Fruit fly (Drosophila melanogaster) whole organism, embryonic: ENCODE results near the gene CG8149.

Experiments used
- Ada2b ChIP-seq: fragments of 200-800 bp; sonication (Bioruptor generic); IDR thresholded peaks from 2 replicates; pipeline ENCODE4 v1.3.6; 2022; ENCODE audit warnings: missing biosample characterization, missing genetic modification characterization
- B-H1 ChIP-seq: fragments of 200-800 bp; sonication (Bioruptor generic); IDR thresholded peaks from 3 replicates; pipeline ENCODE4 v1.3.6; 2022; ENCODE audit warnings: missing biosample characterization, missing genetic modification characterization
- Blimp-1 ChIP-seq: fragments of 200-800 bp; sonication (Bioruptor generic); optimal IDR thresholded peaks from 3 replicates; lab custom pipeline; 2018; ENCODE audit warnings: missing biosample characterization, missing genetic modification characterization, mild to moderate bottlenecking, moderate library complexity, missing genetic modification reagents
- CG10147 ChIP-seq: fragments of 200-800 bp; sonication (Bioruptor generic); optimal IDR thresholded peaks from 2 replicates; lab custom pipeline; 2019; ENCODE audit warnings: missing biosample characterization, mild to moderate bottlenecking, missing genetic modification characterization, moderate library complexity
- CG10267 ChIP-seq: fragments of 200-800 bp; sonication (Bioruptor generic); optimal IDR thresholded peaks from 2 replicates; lab custom pipeline; 2018; ENCODE audit warnings: missing biosample characterization, mild to moderate bottlenecking, missing genetic modification characterization, moderate library complexity
- CG10654 ChIP-seq: fragments of 200-800 bp; sonication (Bioruptor generic); optimal IDR thresholded peaks from 2 replicates; lab custom pipeline; 2016; ENCODE audit warnings: missing biosample characterization, missing genetic modification characterization
- CG10959 ChIP-seq: fragments of 200-800 bp; sonication (Bioruptor generic); IDR thresholded peaks from 2 replicates; pipeline ENCODE4 v1.3.6; 2022; ENCODE audit warnings: missing biosample characterization, missing genetic modification characterization
- CG11085 ChIP-seq: fragments of 200-800 bp; sonication (Bioruptor generic); IDR thresholded peaks from 2 replicates; pipeline ENCODE4 v1.3.6; 2022; ENCODE audit warnings: missing biosample characterization, missing genetic modification characterization
- CG12219 ChIP-seq: fragments of 200-800 bp; sonication (Bioruptor generic); optimal IDR thresholded peaks from 3 replicates; lab custom pipeline; 2018; ENCODE audit warnings: missing biosample characterization, mild to moderate bottlenecking, missing genetic modification characterization
- CG13894 ChIP-seq: fragments of 200-800 bp; sonication (Bioruptor generic); optimal IDR thresholded peaks from 3 replicates; lab custom pipeline; 2018; ENCODE audit warnings: missing biosample characterization, mild to moderate bottlenecking, missing genetic modification characterization, moderate library complexity
- CG14050 ChIP-seq: fragments of 200-800 bp; sonication (Bioruptor generic); IDR thresholded peaks from 3 replicates; pipeline ENCODE4 v1.3.6; 2022; ENCODE audit warnings: missing biosample characterization, missing genetic modification characterization
- CG1529 ChIP-seq: fragments of 200-800 bp; sonication (Bioruptor generic); optimal IDR thresholded peaks from 3 replicates; lab custom pipeline; 2018; ENCODE audit warnings: missing biosample characterization, missing genetic modification characterization
- CG15696 ChIP-seq: fragments of 200-800 bp; sonication (Bioruptor generic); optimal IDR thresholded peaks from 2 replicates; lab custom pipeline; 2019; ENCODE audit warnings: missing biosample characterization, mild to moderate bottlenecking, missing genetic modification characterization, moderate library complexity
- CG1602 ChIP-seq: fragments of 200-800 bp; sonication (Bioruptor generic); optimal IDR thresholded peaks from 3 replicates; lab custom pipeline; 2016; ENCODE audit warnings: missing biosample characterization, missing genetic modification characterization
- CG1603 ChIP-seq: fragments of 200-800 bp; sonication (Bioruptor generic); optimal IDR thresholded peaks from 2 replicates; lab custom pipeline; 2019; ENCODE audit warnings: missing biosample characterization, mild to moderate bottlenecking, missing genetic modification characterization, moderate library complexity
- CG16815 ChIP-seq: fragments of 200-800 bp; sonication (Bioruptor generic); optimal IDR thresholded peaks from 3 replicates; lab custom pipeline; 2017; ENCODE audit warnings: missing biosample characterization, mild to moderate bottlenecking, missing genetic modification characterization
- CG17568 ChIP-seq: fragments of 200-800 bp; sonication (Bioruptor generic); optimal IDR thresholded peaks from 2 replicates; lab custom pipeline; 2018; ENCODE audit warnings: missing biosample characterization, mild to moderate bottlenecking, missing genetic modification characterization, moderate library complexity
- CG17912 ChIP-seq: fragments of 200-800 bp; sonication (Bioruptor generic); optimal IDR thresholded peaks from 2 replicates; lab custom pipeline; 2018; ENCODE audit warnings: missing biosample characterization, mild to moderate bottlenecking, missing genetic modification characterization
- CG33557 ChIP-seq: fragments of 200-800 bp; sonication (Bioruptor generic); optimal IDR thresholded peaks from 2 replicates; lab custom pipeline; 2019; ENCODE audit warnings: missing biosample characterization, mild to moderate bottlenecking, missing genetic modification characterization, moderate library complexity
- CG4707 ChIP-seq: fragments of 200-800 bp; sonication (Bioruptor generic); optimal IDR thresholded peaks from 2 replicates; lab custom pipeline; 2018; ENCODE audit warnings: missing biosample characterization, mild to moderate bottlenecking, missing genetic modification characterization, moderate library complexity
- CG6683 ChIP-seq: fragments of 200-800 bp; sonication (Bioruptor generic); optimal IDR thresholded peaks from 2 replicates; lab custom pipeline; 2017; ENCODE audit warnings: missing biosample characterization, mild to moderate bottlenecking, missing genetic modification characterization, missing genetic modification reagents
- CG9437 ChIP-seq: fragments of 200-800 bp; sonication (Bioruptor generic); optimal IDR thresholded peaks from 2 replicates; lab custom pipeline; 2018; ENCODE audit warnings: missing biosample characterization, mild to moderate bottlenecking, missing genetic modification characterization
- HHEX ChIP-seq: fragments of 200-800 bp; sonication (Bioruptor generic); optimal IDR thresholded peaks from 3 replicates; lab custom pipeline; 2017; ENCODE audit warnings: missing biosample characterization, mild to moderate bottlenecking, missing genetic modification characterization, missing genetic modification reagents
- Hand ChIP-seq: fragments of 200-800 bp; sonication (Bioruptor generic); optimal IDR thresholded peaks from 2 replicates; lab custom pipeline; 2017; ENCODE audit warnings: mild to moderate bottlenecking, missing biosample characterization, missing genetic modification reagents, missing genetic modification characterization
- Hmr ChIP-seq: fragments of 200-800 bp; sonication (Bioruptor generic); optimal IDR thresholded peaks from 3 replicates; lab custom pipeline; 2017; ENCODE audit warnings: mild to moderate bottlenecking, missing biosample characterization, missing genetic modification reagents, missing genetic modification characterization
- Lhr ChIP-seq: fragments of 200-800 bp; sonication (Bioruptor generic); optimal IDR thresholded peaks from 3 replicates; lab custom pipeline; 2017; ENCODE audit warnings: mild to moderate bottlenecking, missing biosample characterization, missing genetic modification reagents, missing genetic modification characterization
- Rfx ChIP-seq: fragments of 200-800 bp; sonication (Bioruptor generic); IDR thresholded peaks from 2 replicates; pipeline ENCODE4 v1.3.6; 2022; ENCODE audit warnings: missing biosample characterization, missing genetic modification characterization
- Sry-δ ChIP-seq: fragments of 200-800 bp; sonication (Bioruptor generic); optimal IDR thresholded peaks from 2 replicates; lab custom pipeline; 2016; ENCODE audit warnings: missing biosample characterization, missing genetic modification characterization
- Taf1 ChIP-seq: fragments of 200-800 bp; sonication (Bioruptor generic); IDR thresholded peaks from 2 replicates; pipeline ENCODE4 v1.3.6; 2022; ENCODE audit warnings: missing biosample characterization, missing genetic modification characterization
- abd-A ChIP-seq: fragments of 200-800 bp; sonication (Bioruptor generic); optimal IDR thresholded peaks from 3 replicates; lab custom pipeline; 2019; ENCODE audit warnings: missing biosample characterization, mild to moderate bottlenecking, missing genetic modification characterization, moderate library complexity
- bab2 ChIP-seq: fragments of 200-800 bp; sonication (Bioruptor generic); optimal IDR thresholded peaks from 2 replicates; lab custom pipeline; 2016; ENCODE audit warnings: missing biosample characterization, missing genetic modification characterization
- bbx ChIP-seq: fragments of 200-800 bp; sonication (Bioruptor generic); IDR thresholded peaks from 2 replicates; pipeline ENCODE4 v1.3.6; 2022; ENCODE audit warnings: missing biosample characterization, missing genetic modification characterization; ENCODE audit not compliant: partially characterized antibody
- bowl ChIP-seq: fragments of 200-800 bp; sonication (Bioruptor generic); IDR thresholded peaks from 2 replicates; pipeline ENCODE4 v1.3.6; 2022; ENCODE audit warnings: missing biosample characterization, missing genetic modification characterization
- bsh ChIP-seq, 2 experiments: fragments of 200-800 bp; sonication (Bioruptor generic); optimal IDR thresholded peaks; 2 replicates each; lab custom pipeline; 2017 to 2018; ENCODE audit warnings: mild to moderate bottlenecking in 2 of 2, missing biosample characterization in 2 of 2, missing genetic modification characterization in 2 of 2, moderate library complexity in 1 of 2
- crp ChIP-seq, 2 experiments: fragments of 200-800 bp; sonication (Bioruptor generic); optimal IDR thresholded peaks; 2 replicates in 1 of 2; 3 replicates in 1 of 2; lab custom pipeline; 2017; ENCODE audit warnings: missing biosample characterization in 2 of 2, missing genetic modification characterization in 2 of 2, mild to moderate bottlenecking in 1 of 2, moderate library complexity in 1 of 2
- danr ChIP-seq: fragments of 200-800 bp; sonication (Bioruptor generic); IDR thresholded peaks from 2 replicates; pipeline ENCODE4 v1.3.6; 2022; ENCODE audit warnings: missing biosample characterization, missing genetic modification characterization
- dati ChIP-seq: fragments of 200-800 bp; sonication (Bioruptor generic); IDR thresholded peaks from 2 replicates; pipeline ENCODE4 v1.3.6; 2022; ENCODE audit warnings: missing biosample characterization, missing genetic modification characterization
- dimm ChIP-seq: fragments of 200-800 bp; sonication (Bioruptor generic); IDR thresholded peaks from 2 replicates; pipeline ENCODE4 v1.3.6; 2022; ENCODE audit warnings: missing biosample characterization, missing genetic modification characterization
- disco-r ChIP-seq: fragments of 200-800 bp; sonication (Bioruptor generic); optimal IDR thresholded peaks from 2 replicates; lab custom pipeline; 2016; ENCODE audit warnings: missing biosample characterization, missing genetic modification characterization
- gcm2 ChIP-seq: fragments of 200-800 bp; sonication (Bioruptor generic); optimal IDR thresholded peaks from 2 replicates; lab custom pipeline; 2016; ENCODE audit warnings: missing biosample characterization, missing genetic modification characterization
- grn ChIP-seq: fragments of 200-800 bp; sonication (Bioruptor generic); optimal IDR thresholded peaks from 3 replicates; lab custom pipeline; 2017; ENCODE audit warnings: missing biosample characterization, missing genetic modification characterization
- gsb ChIP-seq: fragments of 200-800 bp; sonication (Bioruptor generic); IDR thresholded peaks from 2 replicates; pipeline ENCODE4 v1.3.6; 2022; ENCODE audit warnings: missing biosample characterization, missing genetic modification characterization
- her ChIP-seq: fragments of 200-800 bp; sonication (Bioruptor generic); optimal IDR thresholded peaks from 2 replicates; lab custom pipeline; 2016; ENCODE audit warnings: missing biosample characterization, missing genetic modification characterization
- jigr1 ChIP-seq: fragments of 200-800 bp; sonication (Bioruptor generic); IDR thresholded peaks from 3 replicates; pipeline ENCODE4 v1.3.6; 2022; ENCODE audit warnings: missing biosample characterization, missing genetic modification characterization
- mld ChIP-seq: fragments of 200-800 bp; sonication (Bioruptor generic); IDR thresholded peaks from 3 replicates; pipeline ENCODE4 v1.3.6; 2022; ENCODE audit warnings: missing biosample characterization, missing genetic modification characterization; ENCODE audit not compliant: partially characterized antibody
- org-1 ChIP-seq: fragments of 200-800 bp; sonication (Bioruptor generic); optimal IDR thresholded peaks from 2 replicates; lab custom pipeline; 2017; ENCODE audit warnings: missing biosample characterization, missing genetic modification characterization
- psq ChIP-seq: fragments of 200-800 bp; sonication (Bioruptor generic); optimal IDR thresholded peaks from 2 replicates; lab custom pipeline; 2017; ENCODE audit warnings: missing biosample characterization, missing genetic modification characterization
- schlank ChIP-seq: fragments of 200-800 bp; sonication (Bioruptor generic); optimal IDR thresholded peaks from 2 replicates; lab custom pipeline; 2018; ENCODE audit warnings: missing biosample characterization, mild to moderate bottlenecking, missing genetic modification characterization
- slou ChIP-seq: fragments of 200-800 bp; sonication (Bioruptor generic); optimal IDR thresholded peaks from 3 replicates; lab custom pipeline; 2016; ENCODE audit warnings: missing biosample characterization, missing genetic modification characterization
- wor ChIP-seq: fragments of 200-800 bp; sonication (Bioruptor generic); IDR thresholded peaks from 2 replicates; pipeline ENCODE4 v1.3.6; 2022; ENCODE audit warnings: missing biosample characterization, missing genetic modification characterization

Gene CG8149

dm6 chr3R:9551013-9551658 lies 46.7 kb downstream of the CG8149 start (continued):
- TF ChIP-seq CG4707 (GFP tag; lab: Kevin White, UChicago), result peak; percentile 24
- TF ChIP-seq CG10959 (GFP tag; lab: Robert Waterston, UW), result no peak
- no peak for TF ChIP-seq B-H1
- TF ChIP-seq CG14050 (GFP tag; lab: Robert Waterston, UW), result no peak
- TF ChIP-seq HHEX (GFP tag; lab: Kevin White, UChicago), result peak; percentile 70
- peak; percentile 62 for TF ChIP-seq CG12219 (GFP tag; lab: Kevin White, UChicago)
- TF ChIP-seq CG17568 (GFP tag; lab: Kevin White, UChicago), result no peak
- TF ChIP-seq Lhr (GFP tag; lab: Kevin White, UChicago), result no peak
- TF ChIP-seq bab2 (GFP tag; lab: Kevin White, UChicago), result peak; percentile 5
- no peak for TF ChIP-seq bowl
- no peak for TF ChIP-seq CG15696 (tag; lab: Kevin White, UChicago)
- TF ChIP-seq gcm2 (GFP tag; lab: Kevin White, UChicago), result no peak
- no peak for TF ChIP-seq Taf1 (GFP tag; lab: Robert Waterston, UW)
- TF ChIP-seq CG1529, result no peak
- no peak for TF ChIP-seq CG16815 (GFP tag; lab: Kevin White, UChicago)
- TF ChIP-seq abd-A (tag; lab: Kevin White, UChicago), result no peak
- TF ChIP-seq bbx, result no peak
- TF ChIP-seq psq (GFP tag; lab: Kevin White, UChicago), result no peak
- TF ChIP-seq CG13894, result peak; percentile 66
- no peak for TF ChIP-seq dimm (GFP tag; lab: Robert Waterston, UW)
- TF ChIP-seq Hmr, result peak; percentile 77
- peak; percentile 56 for TF ChIP-seq Hand (GFP tag; lab: Kevin White, UChicago)
- peak; percentile 48 for TF ChIP-seq CG1603 (tag; lab: Kevin White, UChicago)
- TF ChIP-seq gsb (GFP tag; lab: Robert Waterston, UW), result no peak
- no peak for TF ChIP-seq Ada2b (GFP tag; lab: Robert Waterston, UW)
- peak; percentile 87 for TF ChIP-seq CG17912 (GFP tag; lab: Kevin White, UChicago)
- TF ChIP-seq mld, result no peak
- TF ChIP-seq CG10147 (GFP tag; lab: Kevin White, UChicago), result no peak
- peak; percentile 32 for TF ChIP-seq disco-r (GFP tag; lab: Kevin White, UChicago)
- TF ChIP-seq crp (GFP tag; optimal IDR thresholded peaks at IDR 0.05; lab: Kevin White, UChicago), result no peak
- TF ChIP-seq CG1602, result no peak
- TF ChIP-seq danr, result no peak
- TF ChIP-seq CG11085 (GFP tag; lab: Robert Waterston, UW), result no peak
- no peak for TF ChIP-seq slou (GFP tag; lab: Kevin White, UChicago)
- TF ChIP-seq Sry-δ, result peak; percentile 27
- no peak for TF ChIP-seq CG33557 (GFP tag; lab: Kevin White, UChicago)
- TF ChIP-seq dati (GFP tag; lab: Robert Waterston, UW), result no peak
- peak; percentile 68 for TF ChIP-seq her
- no peak for TF ChIP-seq CG10267 (tag; lab: Kevin White, UChicago)
- TF ChIP-seq org-1, result peak; percentile 25
- peak in 1 of 2 experiments; percentile 9 for TF ChIP-seq bsh (GFP tag; optimal IDR thresholded peaks at IDR 0.05; lab: Kevin White, UChicago)
- no peak for TF ChIP-seq wor (GFP tag; lab: Robert Waterston, UW)
- no peak for TF ChIP-seq Blimp-1 (GFP tag; lab: Kevin White, UChicago)
- TF ChIP-seq CG10654 (GFP tag; lab: Kevin White, UChicago), result no peak
- peak; percentile 44 for TF ChIP-seq schlank (tag; lab: Kevin White, UChicago)
- TF ChIP-seq CG9437 (GFP tag; lab: Kevin White, UChicago), result peak; percentile 23
- no peak for TF ChIP-seq jigr1 (GFP tag; lab: Robert Waterston, UW)
- TF ChIP-seq Rfx (GFP tag; lab: Robert Waterston, UW), result no peak
- TF ChIP-seq grn (GFP tag; lab: Kevin White, UChicago), result no peak
- no peak for TF ChIP-seq CG6683 (GFP tag; lab: Kevin White, UChicago)
